Fruit fly (Drosophila melanogaster): Measurements from ENCODE around the gene Pus1.

Pus1 gene

dm6 chr3R:20633984-20634446 lies 41.5 kb upstream of the Pus1 start (continued):
- TF ChIP-seq dati (GFP tag; IDR thresholded peaks at IDR 0.05) (0 out of 2 replicates have a peak, but pooled peaks have one; percentile 41), slou (GFP tag; optimal IDR thresholded peaks at IDR 0.05) (no peak), CG17829 (tag; optimal IDR thresholded peaks at IDR 0.05) (peak; percentile 34), CG18476 (GFP tag; optimal IDR thresholded peaks at IDR 0.05) (peak; percentile 22), Camta (GFP tag; optimal IDR thresholded peaks at IDR 0.05) (peak; percentile 41), luna (GFP tag; optimal IDR thresholded peaks at IDR 0.05) (peak; percentile 6), D19A (tag; optimal IDR thresholded peaks at IDR 0.05) (peak; percentile 100), CG14050 (GFP tag; IDR thresholded peaks at IDR 0.05) (no peak), CG14441 (GFP tag; IDR thresholded peaks at IDR 0.05) (peak; percentile 71), CG10959 (GFP tag; IDR thresholded peaks at IDR 0.05) (no peak), CG7839 (tag; optimal IDR thresholded peaks at IDR 0.05) (no peak), kah (GFP tag; optimal IDR thresholded peaks at IDR 0.05) (no peak), CG6683 (GFP tag; optimal IDR thresholded peaks at IDR 0.05) (peak; percentile 37), disco-r (GFP tag; optimal IDR thresholded peaks at IDR 0.05) (peak; percentile 67), TFAM (GFP tag; optimal IDR thresholded peaks at IDR 0.05) (no peak), CG13894 (tag; optimal IDR thresholded peaks at IDR 0.05) (no peak), jigr1 (GFP tag; IDR thresholded peaks at IDR 0.05) (no peak), HHEX (GFP tag; optimal IDR thresholded peaks at IDR 0.05) (peak; percentile 62), CG12942 (GFP tag; optimal IDR thresholded peaks at IDR 0.05) (peak; percentile 68), aop (GFP tag; IDR thresholded peaks at IDR 0.05) (no peak), CTCF (GFP tag; optimal IDR thresholded peaks at IDR 0.05) (no peak), CG4424 (GFP tag; optimal IDR thresholded peaks at IDR 0.05) (peak; percentile 77), CG31388 (GFP tag; optimal IDR thresholded peaks at IDR 0.05) (no peak), Hr3 (GFP tag; optimal IDR thresholded peaks at IDR 0.05) (peak; percentile 66), sd (tag; optimal IDR thresholded peaks at IDR 0.05) (no peak), CG7745 (tag; optimal IDR thresholded peaks at IDR 0.05) (no peak), cwo (GFP tag; optimal IDR thresholded peaks at IDR 0.05) (no peak), CG10274 (GFP tag; optimal IDR thresholded peaks at IDR 0.05) (peak; percentile 95), D19B (GFP tag; optimal IDR thresholded peaks at IDR 0.05) (no peak), bbx (GFP tag; IDR thresholded peaks at IDR 0.05; ENCODE audit: partially characterized antibody) (no peak), CG6175 (GFP tag; IDR thresholded peaks at IDR 0.05) (no peak), CG1602 (GFP tag; optimal IDR thresholded peaks at IDR 0.05) (peak; percentile 59), Doc3 (GFP tag; IDR thresholded peaks at IDR 0.05; ENCODE audit: partially characterized antibody) (no peak), CG15011 (GFP tag; optimal IDR thresholded peaks at IDR 0.05) (no peak), B-H1 (GFP tag; IDR thresholded peaks at IDR 0.05) (no peak), Ravus (GFP tag; IDR thresholded peaks at IDR 0.05) (peak; percentile 21), CG34376 (GFP tag; optimal IDR thresholded peaks at IDR 0.05) (peak; percentile 70), NfI (GFP tag; optimal IDR thresholded peaks at IDR 0.05) (no peak), CG32532 (GFP tag; IDR thresholded peaks at IDR 0.05) (peak; percentile 66), toy (GFP tag; IDR thresholded peaks at IDR 0.05) (no peak), ATbp (GFP tag; optimal IDR thresholded peaks at IDR 0.05) (peak; percentile 65), Opbp (GFP tag; IDR thresholded peaks at IDR 0.05; ENCODE audit: partially characterized antibody) (no peak), Sry-β (GFP tag; optimal IDR thresholded peaks at IDR 0.05) (no peak), CG42726 (GFP tag; IDR thresholded peaks at IDR 0.05; ENCODE audit: partially characterized antibody) (no peak), fd64A (GFP tag; optimal IDR thresholded peaks at IDR 0.05) (no peak), CG15479 (GFP tag; optimal IDR thresholded peaks at IDR 0.05) (no peak), D (optimal IDR thresholded peaks at IDR 0.05) (no peak), D (GFP tag; optimal IDR thresholded peaks at IDR 0.05) (peak; percentile 42), CG12155 (GFP tag; optimal IDR thresholded peaks at IDR 0.05) (peak; percentile 64), CG12219 (GFP tag; optimal IDR thresholded peaks at IDR 0.05) (no peak), Tbp (GFP tag; optimal IDR thresholded peaks at IDR 0.05) (no peak), onecut (GFP tag; IDR thresholded peaks at IDR 0.05) (peak; percentile 31; the same call in 1 of the 2 replicates)

Data from whole organism, embryonic.